Fruit fly (Drosophila melanogaster): Measurements from ENCODE around the gene Hmgcr.

DNA sequence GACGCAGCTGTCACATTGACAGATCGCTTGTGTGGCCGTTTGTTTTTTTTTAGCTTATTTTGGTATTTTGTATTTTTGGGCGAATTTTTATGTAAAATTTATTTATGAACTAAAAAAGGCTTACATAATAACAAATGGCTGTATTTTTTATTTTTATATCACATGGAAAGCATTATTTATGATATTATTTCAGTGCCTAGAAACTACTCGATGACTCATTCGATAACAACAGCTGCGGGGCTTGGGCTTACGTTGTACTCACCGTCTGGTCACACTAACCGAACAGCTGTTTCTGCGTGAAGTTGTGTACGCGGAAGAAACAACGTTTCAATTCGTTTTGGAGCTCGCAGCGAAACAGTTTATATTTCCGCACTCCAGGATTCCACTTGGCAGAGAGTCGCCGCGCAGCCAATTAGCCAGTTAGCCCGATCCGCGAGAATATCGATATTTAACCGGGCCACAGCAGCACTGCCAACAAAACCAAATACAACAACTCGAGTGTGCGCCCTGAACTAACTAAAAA lies at the start of gene Hmgcr, which contains the start of gene Rpn9:
- no peak for TF ChIP-seq Sox102F (GFP tag; optimal IDR thresholded peaks at IDR 0.05)
- no peak for TF ChIP-seq Ets96B (tag; optimal IDR thresholded peaks at IDR 0.05)
- TF ChIP-seq Hr39 (GFP tag; optimal IDR thresholded peaks at IDR 0.05), result no peak
- TF ChIP-seq net (GFP tag; optimal IDR thresholded peaks at IDR 0.05), result no peak
- TF ChIP-seq Blimp-1 (GFP tag; optimal IDR thresholded peaks at IDR 0.05), result no peak
- no peak for TF ChIP-seq CG8319 (GFP tag; optimal IDR thresholded peaks at IDR 0.05)
- TF ChIP-seq Eip93F (GFP tag; optimal IDR thresholded peaks at IDR 0.05), result peak; percentile 52
- TF ChIP-seq eg (GFP tag; IDR thresholded peaks at IDR 0.05), result peak; percentile 10; the same call in 1 of the 3 replicates
- no peak for TF ChIP-seq CG34406 (GFP tag; optimal IDR thresholded peaks at IDR 0.05)
- no peak for TF ChIP-seq CG6276 (GFP tag; optimal IDR thresholded peaks at IDR 0.05)
